Worm (Caenorhabditis elegans): ENCODE data around the gene C37E2.10.

The C37E2.10 gene

DNA sequence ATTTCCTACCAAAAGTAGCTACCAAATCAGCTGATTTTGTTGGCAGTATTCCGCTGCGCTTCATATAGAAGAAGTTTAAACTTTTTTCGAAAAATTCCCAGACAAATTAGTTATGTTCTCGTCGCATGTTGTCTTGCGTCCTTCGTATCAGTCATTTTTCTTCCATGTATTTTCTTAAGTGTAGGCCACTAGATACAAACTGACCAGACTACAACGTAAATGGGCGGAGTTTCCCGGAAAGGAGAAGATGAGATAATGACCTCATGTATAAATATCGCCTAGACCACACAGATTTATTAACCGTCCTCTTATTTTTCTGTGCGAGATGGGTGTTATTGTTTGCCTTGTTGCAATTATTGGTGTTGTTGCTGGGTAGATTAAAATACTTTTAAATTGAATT lies 46.5 kb downstream of the C37E2.10 start, which contains the start of gene cyp-13B2:
TSS of gene cyp-13B2 (plus strand) at position 301 of the 400 bp plus-strand sequence.
- no peak for TF ChIP-seq nhr-179 (tag; optimal IDR thresholded peaks at IDR 0.05)
- TF ChIP-seq C06A6.2 (GFP tag; conservative IDR thresholded peaks at IDR 0.05) = no peak
- no peak for TF ChIP-seq zfh-2 (GFP tag; conservative IDR thresholded peaks at IDR 0.05)
- TF ChIP-seq F33H1.4 (GFP tag; IDR thresholded peaks at IDR 0.05) = no peak
- TF ChIP-seq ceh-40 (GFP tag; IDR thresholded peaks at IDR 0.05) = no peak
- TF ChIP-seq ztf-3 (GFP tag; optimal IDR thresholded peaks at IDR 0.05) = no peak
- TF ChIP-seq lag-1 (GFP tag; IDR thresholded peaks at IDR 0.05) = no peak
- TF ChIP-seq ceh-58 (GFP tag; IDR thresholded peaks at IDR 0.05) = no peak
- no peak for TF ChIP-seq repo-1 (tag; optimal IDR thresholded peaks at IDR 0.05)
- no peak for TF ChIP-seq mxl-1 (tag; optimal IDR thresholded peaks at IDR 0.05)
- no peak for TF ChIP-seq rpc-1 (optimal IDR thresholded peaks at IDR 0.05)
- no peak for TF ChIP-seq rpc-1 (tag; optimal IDR thresholded peaks at IDR 0.05)
- no peak for TF ChIP-seq madf-8 (GFP tag; conservative IDR thresholded peaks at IDR 0.05)

DNA sequence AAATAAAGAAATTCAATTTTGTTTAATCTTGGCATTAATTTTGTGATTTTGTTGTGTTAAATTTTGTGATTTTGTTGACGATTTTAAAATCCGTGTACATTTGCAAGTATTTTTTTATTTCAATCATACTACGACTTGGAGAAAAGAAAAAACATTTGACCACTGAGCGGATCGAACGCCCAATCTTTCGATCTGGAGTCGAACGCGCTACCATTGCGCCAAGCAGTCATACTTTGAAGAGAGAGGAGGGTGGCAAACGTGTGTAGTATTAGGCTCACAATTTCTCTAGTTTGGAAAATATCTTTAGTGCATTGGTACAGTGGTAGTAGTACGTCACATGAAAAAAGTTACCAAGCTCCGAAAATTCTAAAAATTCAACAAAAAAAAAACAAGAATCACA lies 50.0 kb downstream of the C37E2.10 start:
- 0 out of 2 replicates have a peak, but pooled peaks have one; percentile 21 for TF ChIP-seq egl-44 (GFP tag; IDR thresholded peaks at IDR 0.05)
- peak; percentile 2 for TF ChIP-seq zim-3 (tag; optimal IDR thresholded peaks at IDR 0.05)
- TF ChIP-seq tlf-1 (GFP tag; optimal IDR thresholded peaks at IDR 0.05) = no peak
- TF ChIP-seq ZK185.1 (tag; optimal IDR thresholded peaks at IDR 0.05; ENCODE audit: poor library complexity, severe bottlenecking) = peak; percentile 68
- no peak for TF ChIP-seq madf-6 (GFP tag; IDR thresholded peaks at IDR 0.05)
- TF ChIP-seq nhr-27 (tag; optimal IDR thresholded peaks at IDR 0.05) = no peak
- no peak for TF ChIP-seq bed-2 (GFP tag; IDR thresholded peaks at IDR 0.05)
- TF ChIP-seq rcor-1 (GFP tag; IDR thresholded peaks at IDR 0.05) = no peak
- peak; percentile 70 for TF ChIP-seq snpc-1.3 (tag; optimal IDR thresholded peaks at IDR 0.05; ENCODE audit: insufficient read depth)
- TF ChIP-seq rpc-1 (optimal IDR thresholded peaks at IDR 0.05) = peak; percentile 91
- TF ChIP-seq rpc-1 (tag; optimal IDR thresholded peaks at IDR 0.05) = peak; percentile 96
- no peak for TF ChIP-seq F22D6.2 (tag; optimal IDR thresholded peaks at IDR 0.05)
- TF ChIP-seq Y53F4B.3 (GFP tag; IDR thresholded peaks at IDR 0.05) = no peak
- no peak for TF ChIP-seq F33H1.4 (GFP tag; IDR thresholded peaks at IDR 0.05)
- TF ChIP-seq tbp1 (GFP tag; optimal IDR thresholded peaks at IDR 0.05) = peak; percentile 91
- TF ChIP-seq aptf-2 (GFP tag; conservative IDR thresholded peaks at IDR 0.05) = no peak
- TF ChIP-seq ceh-91 (GFP tag; IDR thresholded peaks at IDR 0.05) = no peak
- peak; percentile 84; the same call in 1 of the 2 replicates for TF ChIP-seq lir-1 (GFP tag; conservative IDR thresholded peaks at IDR 0.05)
- TF ChIP-seq nfya-1 (tag; optimal IDR thresholded peaks at IDR 0.05; ENCODE audit: borderline replicate concordance, insufficient read depth) = no peak
- peak in 1 of 3 experiments; percentile 6 for TF ChIP-seq lin-35 (GFP tag; optimal IDR thresholded peaks at IDR 0.05)
- no peak for TF ChIP-seq hsf-1 (GFP tag; IDR thresholded peaks at IDR 0.05)
- TF ChIP-seq snpc-1.1 (tag; optimal IDR thresholded peaks at IDR 0.05; ENCODE audit: insufficient read depth) = peak; percentile 48
- 0 out of 2 replicates have a peak, but pooled peaks have one; percentile 16 for TF ChIP-seq cebp-2 (GFP tag; IDR thresholded peaks at IDR 0.05)
- 0 out of 2 replicates have a peak, but pooled peaks have one; percentile 10 for TF ChIP-seq attf-6 (GFP tag; IDR thresholded peaks at IDR 0.05)
- TF ChIP-seq Y56A3A.18 (GFP tag; IDR thresholded peaks at IDR 0.05) = peak; percentile 15; the same call in 1 of the 2 replicates
- no peak for TF ChIP-seq ztf-28 (GFP tag; IDR thresholded peaks at IDR 0.05)
- TF ChIP-seq cebp-1 (GFP tag; IDR thresholded peaks at IDR 0.05) = no peak
- no peak for TF ChIP-seq cebp-1 (tag; optimal IDR thresholded peaks at IDR 0.05)
- TF ChIP-seq ceh-27 (GFP tag; optimal IDR thresholded peaks at IDR 0.05) = no peak
- no peak for TF ChIP-seq K11D2.4 (GFP tag; IDR thresholded peaks at IDR 0.05)
- peak; percentile 8 for TF ChIP-seq T07F8.4 (tag; optimal IDR thresholded peaks at IDR 0.05)
- TF ChIP-seq dox-1 (GFP tag; IDR thresholded peaks at IDR 0.05) = no peak
- no peak for TF ChIP-seq B0019.2 (GFP tag; conservative IDR thresholded peaks at IDR 0.05)
- TF ChIP-seq sptf-2 (GFP tag; optimal IDR thresholded peaks at IDR 0.05) = no peak
- no peak for TF ChIP-seq let-607 (tag; optimal IDR thresholded peaks at IDR 0.05)
- TF ChIP-seq Y79H2A.3 (GFP tag; conservative IDR thresholded peaks at IDR 0.05) = no peak
- TF ChIP-seq unc-130 (GFP tag; optimal IDR thresholded peaks at IDR 0.05) = no peak
